Worm (Caenorhabditis elegans) whole organism, L1 larva: ENCODE measurements around the gene irld-67.

Source experiments
- C04F5.9 ChIP-seq: sonication (generic microtip); optimal IDR thresholded peaks from 2 replicates; lab custom pipeline; 2016; ENCODE audit warnings: missing genetic modification characterization, missing compliant biosample characterization
- C16A3.4 ChIP-seq: fragments of 150-350 bp; optimal IDR thresholded peaks from 2 replicates; lab custom pipeline; 2014; ENCODE audit warnings: missing biosample characterization, missing genetic modification characterization
- Y116A8C.19 ChIP-seq: sonication (generic microtip); optimal IDR thresholded peaks from 2 replicates; lab custom pipeline; 2016; ENCODE audit warnings: missing compliant biosample characterization, missing genetic modification characterization, borderline replicate concordance
- aha-1 ChIP-seq: fragments of 150-350 bp; optimal IDR thresholded peaks from 2 replicates; lab custom pipeline; 2014; ENCODE audit warnings: missing biosample characterization, missing genetic modification characterization
- aly-2 ChIP-seq: fragments of 150-350 bp; optimal IDR thresholded peaks from 2 replicates; lab custom pipeline; 2014; ENCODE audit warnings: missing biosample characterization, missing genetic modification characterization
- blmp-1 ChIP-seq: fragments of 150-350 bp; optimal IDR thresholded peaks from 2 replicates; lab custom pipeline; 2014; ENCODE audit warnings: missing biosample characterization, missing genetic modification characterization
- ceh-88 ChIP-seq: fragments of 200-800 bp; sonication (Bioruptor generic); IDR thresholded peaks from 2 replicates; pipeline ENCODE4 v1.3.6; 2022; ENCODE audit warnings: missing genetic modification characterization, missing compliant biosample characterization
- ces-1 ChIP-seq: fragments of 150-350 bp; optimal IDR thresholded peaks from 2 replicates; lab custom pipeline; 2014; ENCODE audit warnings: missing biosample characterization, missing genetic modification reagents, missing genetic modification characterization
- dsc-1 ChIP-seq: sonication (generic microtip); optimal IDR thresholded peaks from 2 replicates; lab custom pipeline; 2016; ENCODE audit warnings: mild to moderate bottlenecking, missing genetic modification characterization, missing compliant biosample characterization
- efl-1 ChIP-seq, 4 experiments: fragments of 150-350 bp; optimal IDR thresholded peaks in 3 of 4; peaks in 1 of 4; 1 replicate in 1 of 4; 2 replicates in 3 of 4; lab custom pipeline; 2014; ENCODE audit warnings: missing biosample characterization in 2 of 4, missing genetic modification characterization in 2 of 4, missing genetic modification reagents in 2 of 4
- efl-3 ChIP-seq: fragments of 200-800 bp; sonication (Bioruptor generic); optimal IDR thresholded peaks from 2 replicates; lab custom pipeline; 2018; ENCODE audit warnings: mild to moderate bottlenecking, missing genetic modification characterization, missing compliant biosample characterization
- elt-2 ChIP-seq: sonication (generic microtip); optimal IDR thresholded peaks from 2 replicates; lab custom pipeline; 2016; ENCODE audit warnings: missing genetic modification characterization, mild to moderate bottlenecking, inconsistent platforms, missing compliant biosample characterization, missing genetic modification reagents
- elt-3 ChIP-seq, 6 experiments: fragments of 150-350 bp in 1 of 6; sonication (generic microtip); optimal IDR thresholded peaks; 2 replicates each; lab custom pipeline; 2017 to 2018; ENCODE audit warnings: missing biosample characterization in 6 of 6, missing genetic modification characterization in 6 of 6, inconsistent platforms in 1 of 6
- ets-5 ChIP-seq: fragments of 200-800 bp; sonication (Bioruptor generic); IDR thresholded peaks from 2 replicates; pipeline ENCODE4 v1.3.6; 2022; ENCODE audit warnings: missing genetic modification characterization, missing compliant biosample characterization
- fkh-10 ChIP-seq: sonication (generic microtip); optimal IDR thresholded peaks from 2 replicates; lab custom pipeline; 2017; ENCODE audit warnings: missing biosample characterization, missing genetic modification reagents, missing genetic modification characterization
- fos-1 ChIP-seq: fragments of 150-350 bp; optimal IDR thresholded peaks from 2 replicates; lab custom pipeline; 2014; ENCODE audit warnings: missing biosample characterization, missing genetic modification characterization
- grh-1 ChIP-seq: fragments of 200-800 bp; sonication (Bioruptor generic); IDR thresholded peaks from 2 replicates; pipeline ENCODE4 v1.3.6; 2022; ENCODE audit warnings: missing genetic modification reagents, missing genetic modification characterization, missing compliant biosample characterization
- hpl-2 ChIP-seq: fragments of 150-350 bp; optimal IDR thresholded peaks from 2 replicates; lab custom pipeline; 2014; ENCODE audit warnings: missing biosample characterization, missing genetic modification reagents, missing genetic modification characterization
- lin-14 ChIP-seq: fragments of 200-800 bp; sonication (Bioruptor generic); optimal IDR thresholded peaks from 2 replicates; lab custom pipeline; 2018; ENCODE audit warnings: mild to moderate bottlenecking, missing genetic modification characterization, moderate library complexity, missing compliant biosample characterization
- lin-35 ChIP-seq, 2 experiments: fragments of 150-350 bp; optimal IDR thresholded peaks; 2 replicates each; lab custom pipeline; 2014; ENCODE audit warnings: missing biosample characterization in 2 of 2, missing genetic modification characterization in 2 of 2, missing genetic modification reagents in 2 of 2
- lir-3 ChIP-seq: sonication (generic microtip); optimal IDR thresholded peaks from 2 replicates; lab custom pipeline; 2016; ENCODE audit warnings: mild to moderate bottlenecking, missing genetic modification characterization, moderate library complexity, missing compliant biosample characterization; ENCODE audit not compliant: poor library complexity
- lsy-2 ChIP-seq, 2 experiments: fragments of 150-350 bp; optimal IDR thresholded peaks; 2 replicates each; lab custom pipeline; 2014; ENCODE audit warnings: missing biosample characterization in 2 of 2, missing genetic modification characterization in 2 of 2
- mab-9 ChIP-seq: fragments of 200-800 bp; sonication (Bioruptor generic); IDR thresholded peaks from 2 replicates; pipeline ENCODE4 v1.3.6; 2022; ENCODE audit warnings: missing genetic modification reagents, missing genetic modification characterization, missing compliant biosample characterization
- mdl-1 ChIP-seq, 2 experiments: fragments of 150-350 bp; optimal IDR thresholded peaks; 2 replicates each; lab custom pipeline; 2014 to 2017; ENCODE audit warnings: missing biosample characterization in 2 of 2, missing genetic modification characterization in 2 of 2, inconsistent platforms in 1 of 2
- mep-1 ChIP-seq: fragments of 150-350 bp; optimal IDR thresholded peaks from 2 replicates; lab custom pipeline; 2014; ENCODE audit warnings: missing biosample characterization, missing genetic modification characterization
- nhr-11 ChIP-seq: fragments of 150-350 bp; optimal IDR thresholded peaks from 2 replicates; lab custom pipeline; 2014; ENCODE audit warnings: missing biosample characterization, missing genetic modification characterization
- nhr-19 ChIP-seq: fragments of 200-800 bp; sonication (Bioruptor generic); conservative IDR thresholded peaks from 2 replicates; pipeline ENCODE4 v1.3.6; 2022; ENCODE audit warnings: missing genetic modification characterization, missing compliant biosample characterization
- nhr-20 ChIP-seq: sonication (generic microtip); optimal IDR thresholded peaks from 2 replicates; lab custom pipeline; 2016; ENCODE audit warnings: mild to moderate bottlenecking, missing genetic modification characterization, missing compliant biosample characterization
- nhr-237 ChIP-seq: fragments of 150-350 bp; optimal IDR thresholded peaks from 2 replicates; lab custom pipeline; 2014; ENCODE audit warnings: missing biosample characterization, missing genetic modification characterization
- nhr-28 ChIP-seq: fragments of 150-350 bp; optimal IDR thresholded peaks from 2 replicates; lab custom pipeline; 2014; ENCODE audit warnings: missing biosample characterization, missing genetic modification characterization
- nhr-47 ChIP-seq: sonication (generic microtip); optimal IDR thresholded peaks from 2 replicates; lab custom pipeline; 2016; ENCODE audit warnings: mild to moderate bottlenecking, missing genetic modification characterization, moderate library complexity, missing compliant biosample characterization
- nhr-71 ChIP-seq: sonication (generic microtip); optimal IDR thresholded peaks from 2 replicates; lab custom pipeline; 2016; ENCODE audit warnings: mild to moderate bottlenecking, missing genetic modification characterization, moderate library complexity, missing compliant biosample characterization
- nhr-85 ChIP-seq: sonication (generic microtip); peaks from one replicate; lab custom pipeline; 2016; ENCODE audit warnings: missing genetic modification characterization, inconsistent platforms, missing compliant biosample characterization
- nhr-90 ChIP-seq: sonication (generic microtip); optimal IDR thresholded peaks from 2 replicates; lab custom pipeline; 2016; ENCODE audit warnings: mild to moderate bottlenecking, missing genetic modification characterization, missing compliant biosample characterization; ENCODE audit not compliant: poor library complexity
- pag-3 ChIP-seq: sonication (generic microtip); optimal IDR thresholded peaks from 2 replicates; lab custom pipeline; 2017; ENCODE audit warnings: missing genetic modification characterization, mild to moderate bottlenecking, missing compliant biosample characterization, antibody characterized with exemption, borderline replicate concordance; ENCODE audit not compliant: insufficient read depth
- pax-3 ChIP-seq: fragments of 200-800 bp; sonication (Bioruptor generic); optimal IDR thresholded peaks from 2 replicates; lab custom pipeline; 2018; ENCODE audit warnings: mild to moderate bottlenecking, missing genetic modification characterization, moderate library complexity, missing compliant biosample characterization
- pqm-1 ChIP-seq: sonication (generic microtip); optimal IDR thresholded peaks from 3 replicates; lab custom pipeline; 2017; ENCODE audit warnings: missing biosample characterization, missing genetic modification characterization
- rnt-1 ChIP-seq: sonication (generic microtip); optimal IDR thresholded peaks from 2 replicates; lab custom pipeline; 2016; ENCODE audit warnings: mild to moderate bottlenecking, missing genetic modification characterization, moderate library complexity, missing compliant biosample characterization
- skn-1 ChIP-seq: fragments of 150-350 bp; optimal IDR thresholded peaks from 2 replicates; lab custom pipeline; 2014; ENCODE audit warnings: missing biosample characterization, missing genetic modification characterization
- snu-23 ChIP-seq: sonication (generic microtip); optimal IDR thresholded peaks from 2 replicates; lab custom pipeline; 2016; ENCODE audit warnings: missing genetic modification characterization, missing compliant biosample characterization
- sptf-1 ChIP-seq: fragments of 150-350 bp; optimal IDR thresholded peaks from 2 replicates; lab custom pipeline; 2014; ENCODE audit warnings: missing biosample characterization, missing genetic modification characterization
- tbx-2 ChIP-seq: sonication (generic microtip); optimal IDR thresholded peaks from 2 replicates; lab custom pipeline; 2016; ENCODE audit warnings: missing genetic modification characterization, missing compliant biosample characterization
- tlp-1 ChIP-seq: fragments of 150-350 bp; optimal IDR thresholded peaks from 2 replicates; lab custom pipeline; 2014; ENCODE audit warnings: missing biosample characterization, missing genetic modification characterization
- unc-130 ChIP-seq: fragments of 150-350 bp; optimal IDR thresholded peaks from 2 replicates; lab custom pipeline; 2017; ENCODE audit warnings: missing biosample characterization, missing genetic modification characterization, inconsistent platforms
- vab-15 ChIP-seq: sonication (generic microtip); optimal IDR thresholded peaks from 2 replicates; lab custom pipeline; 2017; ENCODE audit warnings: missing genotype, mild to moderate bottlenecking, missing genetic modification characterization, missing compliant biosample characterization
- zip-4 ChIP-seq: fragments of 200-800 bp; sonication (Bioruptor generic); optimal IDR thresholded peaks from 2 replicates; lab custom pipeline; 2018; ENCODE audit warnings: mild to moderate bottlenecking, missing genetic modification characterization, moderate library complexity, missing compliant biosample characterization
- ztf-11 ChIP-seq, 2 experiments: sonication (generic microtip); optimal IDR thresholded peaks; 2 replicates each; lab custom pipeline; 2016 to 2017; ENCODE audit warnings: missing genetic modification characterization in 2 of 2, missing biosample characterization in 1 of 2, missing compliant biosample characterization in 1 of 2
- ztf-4 ChIP-seq: fragments of 150-350 bp; optimal IDR thresholded peaks from 2 replicates; lab custom pipeline; 2014; ENCODE audit warnings: missing biosample characterization, missing genetic modification characterization

irld-67 gene

DNA sequence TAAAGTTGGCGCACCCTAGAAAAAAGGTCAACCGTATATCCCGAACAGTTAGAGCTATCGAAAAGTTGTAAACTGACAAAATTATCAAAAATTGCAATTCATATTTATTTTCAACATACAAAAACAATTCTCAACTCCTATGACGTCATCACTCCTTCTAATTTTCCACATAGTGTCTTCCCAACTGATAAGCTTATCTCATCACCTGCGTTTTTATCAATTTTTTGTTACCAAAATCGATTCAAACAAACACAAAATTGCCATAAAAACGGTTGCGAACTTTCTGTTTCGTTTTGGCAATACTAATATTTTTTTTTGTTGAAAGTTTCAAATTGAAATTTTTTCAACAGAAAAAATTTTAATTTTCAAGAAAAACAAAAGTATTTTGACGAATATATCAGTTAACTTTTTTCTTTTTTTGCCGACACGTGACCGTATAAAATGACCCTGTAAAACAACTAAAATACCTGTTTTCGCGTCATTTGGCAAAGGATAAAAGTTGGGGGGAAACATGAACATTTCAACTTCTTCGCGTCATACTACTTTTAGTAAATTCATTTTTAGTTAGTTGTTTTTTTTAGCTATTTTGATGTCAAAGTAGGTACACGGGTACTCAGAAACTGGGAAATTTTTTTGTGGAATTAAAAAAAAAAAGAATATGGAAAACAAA, 41.4 kb upstream of the irld-67 start:
- no peak; the same call in 1 of the 2 replicates for TF ChIP-seq nhr-19 (GFP tag; lab: Robert Waterston, UW)
- peak; percentile 30 for TF ChIP-seq skn-1 (tag; lab: Kevin White, UChicago)
- no peak for TF ChIP-seq lir-3 (tag; lab: Kevin White, UChicago)
- no peak for TF ChIP-seq nhr-47 (tag; lab: Kevin White, UChicago)
- TF ChIP-seq mab-9: no peak
- peak; percentile 14 for TF ChIP-seq pqm-1 (tag; lab: Kevin White, UChicago)
- TF ChIP-seq pag-3 (tag; lab: Kevin White, UChicago): no peak
- TF ChIP-seq Y116A8C.19 (tag; lab: Kevin White, UChicago): no peak
- TF ChIP-seq aly-2 (tag; lab: Kevin White, UChicago): no peak
- TF ChIP-seq efl-1 (optimal IDR thresholded peaks at IDR 0.05; lab: Kevin White, UChicago): peak in 1 of 2 experiments; percentile 8
- peak in 1 of 2 experiments; percentile 1 for TF ChIP-seq efl-1 (GFP tag; optimal IDR thresholded peaks at IDR 0.05 in 1 of 2; lab: Kevin White, UChicago)
- TF ChIP-seq vab-15 (tag; lab: Kevin White, UChicago): no peak
- TF ChIP-seq nhr-20 (tag; lab: Kevin White, UChicago): peak; percentile 14
- peak in 1 of 2 experiments; percentile 16 for TF ChIP-seq lsy-2 (tag; optimal IDR thresholded peaks at IDR 0.05; lab: Kevin White, UChicago)
- TF ChIP-seq ceh-88: no peak
- no peak for TF ChIP-seq C04F5.9 (tag; lab: Kevin White, UChicago)
- TF ChIP-seq nhr-237 (tag; lab: Kevin White, UChicago): no peak
- peak; percentile 83 for TF ChIP-seq grh-1 (GFP tag; lab: Robert Waterston, UW)
- TF ChIP-seq mep-1: peak; percentile 14
- peak; percentile 48 for TF ChIP-seq lin-14
- TF ChIP-seq nhr-90 (tag; lab: Kevin White, UChicago): no peak
- TF ChIP-seq tlp-1 (tag; lab: Kevin White, UChicago): peak; percentile 51
- TF ChIP-seq snu-23 (GFP tag; lab: Kevin White, UChicago): peak; percentile 43
- no peak for TF ChIP-seq ztf-11 (tag; optimal IDR thresholded peaks at IDR 0.05; lab: Kevin White, UChicago)
- TF ChIP-seq nhr-85 (tag; lab: Kevin White, UChicago): peak; percentile 87
- TF ChIP-seq lin-35 (GFP tag; optimal IDR thresholded peaks at IDR 0.05; lab: Kevin White, UChicago): peak in 1 of 2 experiments; percentile 38
- TF ChIP-seq C16A3.4 (tag; lab: Kevin White, UChicago): no peak
- TF ChIP-seq nhr-71 (tag; lab: Kevin White, UChicago): no peak
- TF ChIP-seq ets-5 (GFP tag; lab: Robert Waterston, UW): no peak
- TF ChIP-seq hpl-2: no peak
- TF ChIP-seq nhr-28 (tag; lab: Kevin White, UChicago): no peak
- peak; percentile 49 for TF ChIP-seq blmp-1 (tag; lab: Kevin White, UChicago)
- TF ChIP-seq elt-2 (tag; lab: Kevin White, UChicago): peak; percentile 91
- peak in 1 of 2 experiments; percentile 23 for TF ChIP-seq mdl-1 (tag; optimal IDR thresholded peaks at IDR 0.05; lab: Kevin White, UChicago)
- TF ChIP-seq elt-3 (tag; optimal IDR thresholded peaks at IDR 0.05; lab: Kevin White, UChicago): peak in 2 of 6 experiments; percentile 25 to 42
- TF ChIP-seq, all 84 proteins: peak for 16

DNA sequence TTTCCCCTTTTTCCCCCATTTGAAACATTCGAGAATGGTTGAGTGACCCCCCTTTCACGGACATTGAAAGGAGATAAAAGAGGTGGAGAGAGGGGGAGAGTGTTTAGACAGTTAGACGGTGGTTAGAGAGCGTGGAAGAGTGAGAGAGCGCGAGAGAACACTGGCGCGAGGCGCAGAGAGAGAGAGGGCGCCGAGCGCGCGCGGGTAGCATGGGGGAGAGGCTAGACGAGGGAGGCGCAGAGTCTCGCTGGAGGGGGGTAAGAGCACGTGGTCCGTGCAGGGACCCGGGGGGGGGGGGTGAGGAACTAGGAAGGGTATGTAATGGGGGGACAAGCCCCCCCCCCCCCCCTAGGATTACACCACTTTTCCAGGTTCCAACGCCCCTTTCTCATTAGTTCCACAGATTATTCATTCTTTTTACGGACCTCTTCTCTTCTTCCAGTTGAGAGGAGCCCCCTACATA, 39.7 kb upstream of the irld-67 start:
- TF ChIP-seq nhr-85 (tag; lab: Kevin White, UChicago): peak; percentile 100
- no peak for TF ChIP-seq aly-2 (tag; lab: Kevin White, UChicago)
- TF ChIP-seq pax-3 (tag; lab: Kevin White, UChicago): peak; percentile 95
- TF ChIP-seq hpl-2: peak; percentile 88
- TF ChIP-seq dsc-1: peak; percentile 85
- peak; percentile 72 for TF ChIP-seq C04F5.9 (tag; lab: Kevin White, UChicago)
- peak; percentile 90 for TF ChIP-seq nhr-11 (tag; lab: Kevin White, UChicago)
- peak; percentile 54 for TF ChIP-seq vab-15 (tag; lab: Kevin White, UChicago)
- TF ChIP-seq fos-1 (tag; lab: Kevin White, UChicago): peak; percentile 90
- TF ChIP-seq aha-1 (tag; lab: Kevin White, UChicago): peak; percentile 78
- TF ChIP-seq mdl-1 (tag; optimal IDR thresholded peaks at IDR 0.05; lab: Kevin White, UChicago): peak; percentile 89 to 99
- TF ChIP-seq pag-3 (tag; lab: Kevin White, UChicago): no peak
- peak; percentile 94 for TF ChIP-seq snu-23 (GFP tag; lab: Kevin White, UChicago)
- peak; percentile 92 for TF ChIP-seq fkh-10
- peak; percentile 82 for TF ChIP-seq C16A3.4 (tag; lab: Kevin White, UChicago)
- peak; percentile 85 for TF ChIP-seq efl-3 (GFP tag; lab: Kevin White, UChicago)
- peak; percentile 71 for TF ChIP-seq unc-130 (tag; lab: Kevin White, UChicago)
- TF ChIP-seq rnt-1: peak; percentile 93
- TF ChIP-seq zip-4 (GFP tag; lab: Kevin White, UChicago): peak; percentile 91
- TF ChIP-seq ztf-4: peak; percentile 86
- TF ChIP-seq ceh-88: peak; percentile 96
- no peak for TF ChIP-seq sptf-1
- no peak for TF ChIP-seq ces-1
- TF ChIP-seq tbx-2 (tag; lab: Kevin White, UChicago): peak; percentile 98
